Worm (Caenorhabditis elegans) whole organism, L4 larva: Measurements from ENCODE around the gene metl-6.

Source experiments
- dmd-6 ChIP-seq: fragments of 200-800 bp; sonication (Bioruptor generic); IDR thresholded peaks from 2 replicates; pipeline ENCODE4 v1.3.6; 2022; ENCODE audit warnings: missing genetic modification reagents, missing genetic modification characterization, missing compliant biosample characterization
- egl-27 ChIP-seq: sonication (generic microtip); optimal IDR thresholded peaks from 3 replicates; lab custom pipeline; 2017; ENCODE audit warnings: missing biosample characterization, missing genetic modification reagents, missing genetic modification characterization
- gei-8 ChIP-seq: fragments of 200-800 bp; sonication (Bioruptor generic); optimal IDR thresholded peaks from 2 replicates; lab custom pipeline; 2018; ENCODE audit warnings: mild to moderate bottlenecking, missing genetic modification characterization, missing compliant biosample characterization
- pha-4 ChIP-seq, 2 experiments: fragments of 150-350 bp in 1 of 2; fragments of 200-800 bp in 1 of 2; sonication (Bioruptor generic) in 1 of 2; IDR thresholded peaks in 1 of 2; optimal IDR thresholded peaks in 1 of 2; 2 replicates each; pipeline versions ENCODE4 v1.3.6 to Lab custom; 2014 to 2022; ENCODE audit warnings: missing genetic modification characterization in 2 of 2, missing genetic modification reagents in 2 of 2, missing biosample characterization in 1 of 2, missing compliant biosample characterization in 1 of 2
- snpc-4 ChIP-seq: fragments of 150-350 bp; optimal IDR thresholded peaks from 2 replicates; lab custom pipeline; 2014; ENCODE audit warnings: missing biosample characterization, missing genetic modification characterization

- TF ChIP-seq egl-27 (tag; lab: Kevin White, UChicago), result no peak
- TF ChIP-seq gei-8, result no peak
- no peak for TF ChIP-seq pha-4 (GFP tag; IDR thresholded peaks at IDR 0.05; lab: Robert Waterston, UW)
- no peak for TF ChIP-seq pha-4 (tag; optimal IDR thresholded peaks at IDR 0.05; lab: Kevin White, UChicago)
- no peak for TF ChIP-seq snpc-4
- no peak for TF ChIP-seq dmd-6 (GFP tag; lab: Robert Waterston, UW)
Measured at ce11 chrIII:3964237-3964636, 42.7 kb upstream of the metl-6 start, which contains the start of gene R10E9.2.
